Worm (Caenorhabditis elegans) whole organism, L1 larva: ENCODE results near the gene suox-1.

Source experiments
- C04F5.9 ChIP-seq: sonication (generic microtip); optimal IDR thresholded peaks from 2 replicates; lab custom pipeline; 2016; ENCODE audit warnings: missing genetic modification characterization, missing compliant biosample characterization
- C34B4.2 ChIP-seq: sonication (generic microtip); optimal IDR thresholded peaks from 2 replicates; lab custom pipeline; 2017; ENCODE audit warnings: mild to moderate bottlenecking, missing genetic modification characterization, missing compliant biosample characterization
- F16B12.6 ChIP-seq: fragments of 150-350 bp; optimal IDR thresholded peaks from 2 replicates; lab custom pipeline; 2014; ENCODE audit warnings: missing biosample characterization, missing genetic modification characterization
- Y116A8C.19 ChIP-seq: sonication (generic microtip); optimal IDR thresholded peaks from 2 replicates; lab custom pipeline; 2016; ENCODE audit warnings: missing compliant biosample characterization, missing genetic modification characterization, borderline replicate concordance
- aha-1 ChIP-seq: fragments of 150-350 bp; optimal IDR thresholded peaks from 2 replicates; lab custom pipeline; 2014; ENCODE audit warnings: missing biosample characterization, missing genetic modification characterization
- alr-1 ChIP-seq: fragments of 200-800 bp; sonication (Bioruptor generic); optimal IDR thresholded peaks from 2 replicates; lab custom pipeline; 2018; ENCODE audit warnings: borderline replicate concordance, mild to moderate bottlenecking, missing genetic modification characterization, missing compliant biosample characterization
- aly-2 ChIP-seq: fragments of 150-350 bp; optimal IDR thresholded peaks from 2 replicates; lab custom pipeline; 2014; ENCODE audit warnings: missing biosample characterization, missing genetic modification characterization
- ama-1 ChIP-seq: fragments of 150-350 bp; optimal IDR thresholded peaks from 2 replicates; lab custom pipeline; 2014
- ceh-63 ChIP-seq: fragments of 200-800 bp; sonication (Bioruptor generic); optimal IDR thresholded peaks from 2 replicates; lab custom pipeline; 2018; ENCODE audit warnings: mild to moderate bottlenecking, missing genetic modification characterization, missing compliant biosample characterization
- ceh-82 ChIP-seq, 3 experiments: fragments of 150-350 bp in 1 of 3; sonication (generic microtip) in 2 of 3; optimal IDR thresholded peaks; 2 replicates each; lab custom pipeline; 2014 to 2017; ENCODE audit warnings: missing biosample characterization in 3 of 3, missing genetic modification characterization in 3 of 3
- ces-1 ChIP-seq: fragments of 150-350 bp; optimal IDR thresholded peaks from 2 replicates; lab custom pipeline; 2014; ENCODE audit warnings: missing biosample characterization, missing genetic modification reagents, missing genetic modification characterization
- dpl-1 ChIP-seq, 3 experiments: fragments of 150-350 bp in 2 of 3; sonication (generic microtip) in 1 of 3; optimal IDR thresholded peaks; 2 replicates each; lab custom pipeline; 2014 to 2017; ENCODE audit warnings: missing biosample characterization in 3 of 3, missing genetic modification characterization in 3 of 3, missing genetic modification reagents in 3 of 3
- efl-1 ChIP-seq, 4 experiments: fragments of 150-350 bp; optimal IDR thresholded peaks in 3 of 4; peaks in 1 of 4; 1 replicate in 1 of 4; 2 replicates in 3 of 4; lab custom pipeline; 2014; ENCODE audit warnings: missing biosample characterization in 2 of 4, missing genetic modification characterization in 2 of 4, missing genetic modification reagents in 2 of 4
- egl-27 ChIP-seq, 2 experiments: fragments of 150-350 bp in 1 of 2; sonication (generic microtip); optimal IDR thresholded peaks; 3 replicates each; lab custom pipeline; 2017 to 2018; ENCODE audit warnings: missing biosample characterization in 2 of 2, missing genetic modification characterization in 2 of 2, missing genetic modification reagents in 2 of 2
- elt-3 ChIP-seq, 6 experiments: fragments of 150-350 bp in 1 of 6; sonication (generic microtip); optimal IDR thresholded peaks; 2 replicates each; lab custom pipeline; 2017 to 2018; ENCODE audit warnings: missing biosample characterization in 6 of 6, missing genetic modification characterization in 6 of 6, inconsistent platforms in 1 of 6
- ets-5 ChIP-seq: fragments of 200-800 bp; sonication (Bioruptor generic); IDR thresholded peaks from 2 replicates; pipeline ENCODE4 v1.3.6; 2022; ENCODE audit warnings: missing genetic modification characterization, missing compliant biosample characterization
- fkh-10 ChIP-seq: sonication (generic microtip); optimal IDR thresholded peaks from 2 replicates; lab custom pipeline; 2017; ENCODE audit warnings: missing biosample characterization, missing genetic modification reagents, missing genetic modification characterization
- fkh-8 ChIP-seq: sonication (generic microtip); optimal IDR thresholded peaks from 2 replicates; lab custom pipeline; 2016; ENCODE audit warnings: mild to moderate bottlenecking, missing genetic modification characterization, missing compliant biosample characterization
- grh-1 ChIP-seq: fragments of 200-800 bp; sonication (Bioruptor generic); IDR thresholded peaks from 2 replicates; pipeline ENCODE4 v1.3.6; 2022; ENCODE audit warnings: missing genetic modification reagents, missing genetic modification characterization, missing compliant biosample characterization
- hlh-17 ChIP-seq: fragments of 200-800 bp; sonication (Bioruptor generic); optimal IDR thresholded peaks from 2 replicates; lab custom pipeline; 2018; ENCODE audit warnings: missing genetic modification characterization, mild to moderate bottlenecking, missing compliant biosample characterization, moderate library complexity, borderline replicate concordance
- hpl-2 ChIP-seq: fragments of 150-350 bp; optimal IDR thresholded peaks from 2 replicates; lab custom pipeline; 2014; ENCODE audit warnings: missing biosample characterization, missing genetic modification reagents, missing genetic modification characterization
- isw-1 ChIP-seq: fragments of 200-800 bp; sonication (Bioruptor generic); IDR thresholded peaks from 2 replicates; pipeline ENCODE4 v1.3.6; 2022; ENCODE audit warnings: missing genetic modification characterization, missing compliant biosample characterization
- lin-13 ChIP-seq: fragments of 150-350 bp; optimal IDR thresholded peaks from 2 replicates; lab custom pipeline; 2014; ENCODE audit warnings: missing biosample characterization, missing genetic modification reagents, missing genetic modification characterization
- lin-14 ChIP-seq: fragments of 200-800 bp; sonication (Bioruptor generic); optimal IDR thresholded peaks from 2 replicates; lab custom pipeline; 2018; ENCODE audit warnings: mild to moderate bottlenecking, missing genetic modification characterization, moderate library complexity, missing compliant biosample characterization
- lin-35 ChIP-seq, 2 experiments: fragments of 150-350 bp; optimal IDR thresholded peaks; 2 replicates each; lab custom pipeline; 2014; ENCODE audit warnings: missing biosample characterization in 2 of 2, missing genetic modification characterization in 2 of 2, missing genetic modification reagents in 2 of 2
- lin-39 ChIP-seq: fragments of 150-350 bp; optimal IDR thresholded peaks from 2 replicates; lab custom pipeline; 2014; ENCODE audit warnings: missing biosample characterization, missing genetic modification reagents, missing genetic modification characterization
- lir-3 ChIP-seq: sonication (generic microtip); optimal IDR thresholded peaks from 2 replicates; lab custom pipeline; 2016; ENCODE audit warnings: mild to moderate bottlenecking, missing genetic modification characterization, moderate library complexity, missing compliant biosample characterization; ENCODE audit not compliant: poor library complexity
- mab-9 ChIP-seq: fragments of 200-800 bp; sonication (Bioruptor generic); IDR thresholded peaks from 2 replicates; pipeline ENCODE4 v1.3.6; 2022; ENCODE audit warnings: missing genetic modification reagents, missing genetic modification characterization, missing compliant biosample characterization
- mef-2 ChIP-seq: fragments of 150-350 bp; optimal IDR thresholded peaks from 2 replicates; lab custom pipeline; 2014; ENCODE audit warnings: missing biosample characterization, missing genetic modification characterization
- mep-1 ChIP-seq: fragments of 150-350 bp; optimal IDR thresholded peaks from 2 replicates; lab custom pipeline; 2014; ENCODE audit warnings: missing biosample characterization, missing genetic modification characterization
- nhr-11 ChIP-seq: fragments of 150-350 bp; optimal IDR thresholded peaks from 2 replicates; lab custom pipeline; 2014; ENCODE audit warnings: missing biosample characterization, missing genetic modification characterization
- nhr-12 ChIP-seq: sonication (generic microtip); optimal IDR thresholded peaks from 2 replicates; lab custom pipeline; 2017; ENCODE audit warnings: missing biosample characterization, missing genetic modification characterization
- nhr-20 ChIP-seq: sonication (generic microtip); optimal IDR thresholded peaks from 2 replicates; lab custom pipeline; 2016; ENCODE audit warnings: mild to moderate bottlenecking, missing genetic modification characterization, missing compliant biosample characterization
- nhr-28 ChIP-seq: fragments of 150-350 bp; optimal IDR thresholded peaks from 2 replicates; lab custom pipeline; 2014; ENCODE audit warnings: missing biosample characterization, missing genetic modification characterization
- nhr-47 ChIP-seq: sonication (generic microtip); optimal IDR thresholded peaks from 2 replicates; lab custom pipeline; 2016; ENCODE audit warnings: mild to moderate bottlenecking, missing genetic modification characterization, moderate library complexity, missing compliant biosample characterization
- nhr-76 ChIP-seq: sonication (generic microtip); optimal IDR thresholded peaks from 2 replicates; lab custom pipeline; 2017; ENCODE audit warnings: missing biosample characterization, missing genetic modification characterization
- nhr-84 ChIP-seq: sonication (generic microtip); optimal IDR thresholded peaks from 2 replicates; lab custom pipeline; 2017; ENCODE audit warnings: missing biosample characterization, missing genetic modification characterization
- nhr-85 ChIP-seq: sonication (generic microtip); peaks from one replicate; lab custom pipeline; 2016; ENCODE audit warnings: missing genetic modification characterization, inconsistent platforms, missing compliant biosample characterization
- nhr-90 ChIP-seq: sonication (generic microtip); optimal IDR thresholded peaks from 2 replicates; lab custom pipeline; 2016; ENCODE audit warnings: mild to moderate bottlenecking, missing genetic modification characterization, missing compliant biosample characterization; ENCODE audit not compliant: poor library complexity
- pqm-1 ChIP-seq: sonication (generic microtip); optimal IDR thresholded peaks from 3 replicates; lab custom pipeline; 2017; ENCODE audit warnings: missing biosample characterization, missing genetic modification characterization
- snpc-4 ChIP-seq: fragments of 150-350 bp; optimal IDR thresholded peaks from 2 replicates; lab custom pipeline; 2014; ENCODE audit warnings: missing biosample characterization, missing genetic modification characterization
- snu-23 ChIP-seq: sonication (generic microtip); optimal IDR thresholded peaks from 2 replicates; lab custom pipeline; 2016; ENCODE audit warnings: missing genetic modification characterization, missing compliant biosample characterization
- sox-4 ChIP-seq: sonication (generic microtip); optimal IDR thresholded peaks from 2 replicates; lab custom pipeline; 2016; ENCODE audit warnings: missing genetic modification characterization, missing compliant biosample characterization
- sptf-1 ChIP-seq: fragments of 150-350 bp; optimal IDR thresholded peaks from 2 replicates; lab custom pipeline; 2014; ENCODE audit warnings: missing biosample characterization, missing genetic modification characterization
- tbx-2 ChIP-seq: sonication (generic microtip); optimal IDR thresholded peaks from 2 replicates; lab custom pipeline; 2016; ENCODE audit warnings: missing genetic modification characterization, missing compliant biosample characterization
- tlp-1 ChIP-seq: fragments of 150-350 bp; optimal IDR thresholded peaks from 2 replicates; lab custom pipeline; 2014; ENCODE audit warnings: missing biosample characterization, missing genetic modification characterization
- unc-86 ChIP-seq: sonication (generic microtip); optimal IDR thresholded peaks from 2 replicates; lab custom pipeline; 2016; ENCODE audit warnings: missing genetic modification characterization, missing compliant biosample characterization
- unc-98 ChIP-seq: fragments of 200-800 bp; sonication (Bioruptor generic); IDR thresholded peaks from 2 replicates; pipeline ENCODE4 v1.3.6; 2022; ENCODE audit warnings: missing genetic modification characterization, missing compliant biosample characterization
- vab-15 ChIP-seq: sonication (generic microtip); optimal IDR thresholded peaks from 2 replicates; lab custom pipeline; 2017; ENCODE audit warnings: missing genotype, mild to moderate bottlenecking, missing genetic modification characterization, missing compliant biosample characterization
- zag-1 ChIP-seq: fragments of 150-350 bp; optimal IDR thresholded peaks from 2 replicates; lab custom pipeline; 2014; ENCODE audit warnings: missing biosample characterization, missing genetic modification characterization
- zip-4 ChIP-seq: fragments of 200-800 bp; sonication (Bioruptor generic); optimal IDR thresholded peaks from 2 replicates; lab custom pipeline; 2018; ENCODE audit warnings: mild to moderate bottlenecking, missing genetic modification characterization, moderate library complexity, missing compliant biosample characterization
- ztf-11 ChIP-seq, 2 experiments: sonication (generic microtip); optimal IDR thresholded peaks; 2 replicates each; lab custom pipeline; 2016 to 2017; ENCODE audit warnings: missing genetic modification characterization in 2 of 2, missing biosample characterization in 1 of 2, missing compliant biosample characterization in 1 of 2
- ztf-4 ChIP-seq: fragments of 150-350 bp; optimal IDR thresholded peaks from 2 replicates; lab custom pipeline; 2014; ENCODE audit warnings: missing biosample characterization, missing genetic modification characterization

suox-1 gene

DNA sequence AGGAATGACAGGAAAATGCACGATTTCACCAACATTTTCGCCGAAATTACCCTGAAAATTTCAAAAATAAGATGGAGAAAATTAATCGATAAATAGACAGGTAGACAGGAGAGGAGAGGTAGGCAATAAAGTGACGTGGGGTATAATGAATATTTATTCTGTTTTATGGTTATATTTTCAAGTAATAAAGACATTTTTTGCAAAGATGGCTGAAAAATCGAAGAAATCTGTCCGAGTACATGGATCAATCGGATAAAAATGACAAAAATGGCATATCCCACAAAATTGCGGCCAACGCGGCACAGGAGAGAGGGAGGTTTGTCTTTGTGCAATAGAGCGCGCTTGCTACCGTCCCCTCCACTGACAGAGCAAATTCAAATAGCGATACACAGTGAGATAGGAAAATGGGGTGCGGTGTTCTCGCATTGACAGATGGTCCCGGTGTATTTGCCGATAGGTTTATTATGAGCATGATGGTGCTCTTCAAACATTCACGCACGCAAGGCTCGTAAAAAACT lies 10.5 kb downstream of the suox-1 start, which contains the start of gene zipt-7.2:
zipt-7.2 (minus strand) TSS at position 51 of the 518 bp plus-strand sequence.
- TF ChIP-seq fkh-8 (tag; lab: Kevin White, UChicago): no peak
- no peak for TF ChIP-seq nhr-84 (tag; lab: Kevin White, UChicago)
- TF ChIP-seq lin-13 (GFP tag; lab: Kevin White, UChicago): no peak
- peak; percentile 25 for TF ChIP-seq nhr-20 (tag; lab: Kevin White, UChicago)
- no peak for TF ChIP-seq hpl-2 (GFP tag; lab: Kevin White, UChicago)
- no peak for TF ChIP-seq ztf-4 (tag; lab: Kevin White, UChicago)
- TF ChIP-seq lin-39: no peak
- TF ChIP-seq sox-4 (tag; lab: Kevin White, UChicago): no peak
- no peak for TF ChIP-seq ama-1 (lab: Kevin White, UChicago)
- TF ChIP-seq hlh-17: no peak
- TF ChIP-seq aha-1 (tag; lab: Kevin White, UChicago): no peak
- no peak for TF ChIP-seq alr-1 (tag; lab: Kevin White, UChicago)
- TF ChIP-seq lin-14 (GFP tag; lab: Kevin White, UChicago): peak; percentile 27
- TF ChIP-seq nhr-12 (tag; lab: Kevin White, UChicago): no peak
- TF ChIP-seq egl-27 (tag; optimal IDR thresholded peaks at IDR 0.05; lab: Kevin White, UChicago): no peak
- TF ChIP-seq nhr-11 (tag; lab: Kevin White, UChicago): no peak
- no peak for TF ChIP-seq zip-4
- no peak for TF ChIP-seq sptf-1 (tag; lab: Kevin White, UChicago)
- TF ChIP-seq tlp-1 (tag; lab: Kevin White, UChicago): no peak
- no peak for TF ChIP-seq unc-98 (GFP tag; lab: Robert Waterston, UW)
- TF ChIP-seq zag-1 (tag; lab: Kevin White, UChicago): no peak
- peak; percentile 25 for TF ChIP-seq snu-23 (GFP tag; lab: Kevin White, UChicago)
- TF ChIP-seq vab-15 (tag; lab: Kevin White, UChicago): no peak
- TF ChIP-seq snpc-4 (tag; lab: Kevin White, UChicago): no peak
- TF ChIP-seq mab-9 (GFP tag; lab: Robert Waterston, UW): no peak
- TF ChIP-seq elt-3 (tag; optimal IDR thresholded peaks at IDR 0.05; lab: Kevin White, UChicago): no peak
- TF ChIP-seq lir-3 (tag; lab: Kevin White, UChicago): no peak
- peak; percentile 23 for TF ChIP-seq nhr-47
- TF ChIP-seq dpl-1 (GFP tag; optimal IDR thresholded peaks at IDR 0.05; lab: Kevin White, UChicago): peak in 2 of 3 experiments; percentile 14 to 16
- TF ChIP-seq nhr-76: no peak
- peak in 1 of 3 experiments; percentile 26 for TF ChIP-seq ceh-82 (tag; optimal IDR thresholded peaks at IDR 0.05; lab: Kevin White, UChicago)
- no peak for TF ChIP-seq nhr-90 (tag; lab: Kevin White, UChicago)
- no peak for TF ChIP-seq Y116A8C.19
- no peak for TF ChIP-seq C04F5.9 (tag; lab: Kevin White, UChicago)
- TF ChIP-seq mep-1: no peak
- TF ChIP-seq grh-1: no peak
- TF ChIP-seq ztf-11 (tag; optimal IDR thresholded peaks at IDR 0.05; lab: Kevin White, UChicago): no peak
- no peak for TF ChIP-seq ces-1 (GFP tag; lab: Kevin White, UChicago)
- no peak for TF ChIP-seq mef-2 (tag; lab: Kevin White, UChicago)
- no peak for TF ChIP-seq tbx-2 (tag; lab: Kevin White, UChicago)
- TF ChIP-seq pqm-1 (tag; lab: Kevin White, UChicago): no peak
- TF ChIP-seq aly-2 (tag; lab: Kevin White, UChicago): no peak
- TF ChIP-seq F16B12.6 (tag; lab: Kevin White, UChicago): no peak
- peak; percentile 1 to 6 for TF ChIP-seq efl-1 (optimal IDR thresholded peaks at IDR 0.05; lab: Kevin White, UChicago)
- TF ChIP-seq efl-1 (GFP tag; optimal IDR thresholded peaks at IDR 0.05 in 1 of 2; lab: Kevin White, UChicago): peak in 1 of 2 experiments; percentile 95
- TF ChIP-seq lin-35 (GFP tag; optimal IDR thresholded peaks at IDR 0.05; lab: Kevin White, UChicago): peak; percentile 27 to 31
- TF ChIP-seq ceh-63 (GFP tag; lab: Kevin White, UChicago): no peak
- TF ChIP-seq unc-86: no peak
- no peak for TF ChIP-seq nhr-28
- TF ChIP-seq ets-5 (GFP tag; lab: Robert Waterston, UW): no peak
- no peak for TF ChIP-seq C34B4.2 (tag; lab: Kevin White, UChicago)
- TF ChIP-seq isw-1 (GFP tag; lab: Robert Waterston, UW): no peak
- TF ChIP-seq nhr-85 (tag; lab: Kevin White, UChicago): no peak
- no peak for TF ChIP-seq fkh-10 (GFP tag; lab: Kevin White, UChicago)
